Worm (Caenorhabditis elegans) whole organism, young adult: ENCODE data around the gene sbsp-1.

Experiments used
- Y56A3A.18 ChIP-seq: fragments of 200-800 bp; sonication (Bioruptor generic); IDR thresholded peaks from 2 replicates; pipeline ENCODE4 v1.3.6; 2022; ENCODE audit warnings: missing genetic modification reagents, missing genetic modification characterization, missing compliant biosample characterization
- ama-1 ChIP-seq, 3 experiments: fragments of 150-350 bp in 1 of 3; sonication (generic microtip) in 2 of 3; optimal IDR thresholded peaks; 2 replicates each; lab custom pipeline; 2014 to 2018; ENCODE audit warnings: missing biosample characterization in 2 of 3, missing genetic modification characterization in 2 of 3, missing genetic modification reagents in 2 of 3
- attf-5 ChIP-seq: fragments of 200-800 bp; sonication (Bioruptor generic); optimal IDR thresholded peaks from 2 replicates; lab custom pipeline; 2018; ENCODE audit warnings: mild to moderate bottlenecking, missing genetic modification characterization, missing compliant biosample characterization
- ets-4 ChIP-seq: fragments of 200-800 bp; sonication (Bioruptor generic); optimal IDR thresholded peaks from 2 replicates; lab custom pipeline; 2018; ENCODE audit warnings: mild to moderate bottlenecking, missing genetic modification characterization, missing compliant biosample characterization
- lag-1 ChIP-seq: fragments of 200-800 bp; sonication (Bioruptor generic); IDR thresholded peaks from 2 replicates; pipeline ENCODE4 v1.3.6; 2022; ENCODE audit warnings: missing genetic modification reagents, missing genetic modification characterization, missing compliant biosample characterization
- pha-4 ChIP-seq: fragments of 150-350 bp; sonication (generic microtip); optimal IDR thresholded peaks from 2 replicates; lab custom pipeline; 2014; ENCODE audit warnings: missing biosample characterization, missing genetic modification reagents, missing genetic modification characterization
- snpc-4 ChIP-seq, 5 experiments: fragments of 150-350 bp in 1 of 5; sonication (generic microtip) in 4 of 5; optimal IDR thresholded peaks; 2 replicates each; lab custom pipeline; 2014 to 2018; ENCODE audit warnings: missing genetic modification characterization in 5 of 5, missing biosample characterization in 3 of 5, antibody characterized with exemption in 2 of 5, mild to moderate bottlenecking in 2 of 5, missing compliant biosample characterization in 2 of 5, missing genotype in 2 of 5, moderate library complexity in 2 of 5, missing genetic modification reagents in 1 of 5
- zfh-2 ChIP-seq: fragments of 200-800 bp; sonication (Bioruptor generic); conservative IDR thresholded peaks from 2 replicates; pipeline ENCODE4 v1.3.6; 2022; ENCODE audit warnings: missing genetic modification reagents, missing genetic modification characterization, missing compliant biosample characterization

- no peak for TF ChIP-seq snpc-4 (GFP tag; optimal IDR thresholded peaks at IDR 0.05; lab: Kevin White, UChicago)
- TF ChIP-seq snpc-4 (tag; optimal IDR thresholded peaks at IDR 0.05; lab: Kevin White, UChicago) = no peak
- TF ChIP-seq ama-1 (optimal IDR thresholded peaks at IDR 0.05; lab: Kevin White, UChicago) = no peak
- no peak for TF ChIP-seq ama-1 (GFP tag; optimal IDR thresholded peaks at IDR 0.05; lab: Kevin White, UChicago)
- no peak for TF ChIP-seq lag-1
- TF ChIP-seq zfh-2 (GFP tag; lab: Robert Waterston, UW) = no peak
- no peak for TF ChIP-seq attf-5 (GFP tag; lab: Kevin White, UChicago)
- TF ChIP-seq ets-4 = no peak
- no peak for TF ChIP-seq Y56A3A.18 (GFP tag; lab: Robert Waterston, UW)
- TF ChIP-seq pha-4 (tag; lab: Kevin White, UChicago) = no peak
Measured at ce11 chrIII:10880083-10880482, 47.3 kb downstream of the sbsp-1 start, which contains the start of gene C44B9.3.
